Fruit fly (Drosophila melanogaster): Measurements from ENCODE around the gene CG13244.

Gene CG13244

DNA sequence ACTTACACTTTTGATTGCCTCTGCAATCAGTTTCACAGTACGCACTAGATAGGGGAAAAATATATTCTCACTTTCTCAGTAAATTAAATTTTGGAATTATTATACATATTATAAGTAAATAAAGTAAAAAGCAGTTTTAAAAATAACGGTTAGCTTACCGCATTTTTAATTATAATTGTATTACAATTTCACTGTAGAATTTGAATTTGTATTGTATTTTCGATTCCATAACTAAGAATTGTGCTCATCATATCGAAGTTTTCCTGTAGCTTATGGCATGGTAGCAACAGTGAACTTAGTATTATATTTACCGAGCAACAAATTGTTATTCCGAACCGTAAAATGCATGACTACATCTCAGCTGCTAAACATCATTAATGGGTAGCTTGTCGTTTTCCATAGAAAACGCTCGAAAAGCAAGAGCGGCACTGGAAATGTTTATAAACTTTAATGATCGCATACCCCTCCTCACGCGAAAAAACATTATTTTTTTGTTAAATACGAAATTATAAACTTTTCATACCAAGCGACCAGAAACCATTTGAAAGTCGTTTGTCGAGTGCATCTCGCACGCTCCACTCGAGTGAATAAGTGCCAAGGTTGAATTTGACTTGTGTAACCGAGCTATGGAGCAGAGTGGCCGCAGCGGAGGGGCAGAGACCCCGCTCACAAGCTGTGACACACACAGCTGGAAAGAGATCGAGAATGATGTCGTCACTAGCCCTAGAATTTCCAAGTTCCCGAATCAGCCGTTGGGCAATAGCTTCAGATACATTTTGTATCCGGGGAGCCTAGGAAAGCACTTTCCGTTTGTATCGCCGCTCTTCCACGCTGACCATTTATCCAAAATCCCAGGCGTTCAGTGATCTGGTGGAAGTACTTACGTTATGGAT lies 4.4 kb upstream of the CG13244 start (continued):
- TF ChIP-seq CG33213 (GFP tag; optimal IDR thresholded peaks at IDR 0.05) = no peak
- peak; percentile 76; the same call in 1 of the 2 replicates for TF ChIP-seq CG10321 (GFP tag; IDR thresholded peaks at IDR 0.05)
- no peak for TF ChIP-seq eyg (GFP tag; optimal IDR thresholded peaks at IDR 0.05)
- peak; percentile 75 for TF ChIP-seq CG11560 (tag; IDR thresholded peaks at IDR 0.05)
- no peak for TF ChIP-seq Hmx (GFP tag; optimal IDR thresholded peaks at IDR 0.05)
- TF ChIP-seq CG13624 (GFP tag; optimal IDR thresholded peaks at IDR 0.05) = no peak
- TF ChIP-seq jumu (GFP tag; optimal IDR thresholded peaks at IDR 0.05) = peak; percentile 40
- TF ChIP-seq CG1647 (GFP tag; optimal IDR thresholded peaks at IDR 0.05) = no peak
- TF ChIP-seq Mes4 (GFP tag; optimal IDR thresholded peaks at IDR 0.05) = no peak
- TF ChIP-seq crc (GFP tag; optimal IDR thresholded peaks at IDR 0.05) = peak; percentile 32
- TF ChIP-seq CG12071 (GFP tag; optimal IDR thresholded peaks at IDR 0.05) = peak; percentile 57
- TF ChIP-seq caup (GFP tag; optimal IDR thresholded peaks at IDR 0.05; ENCODE audit: severe bottlenecking) = peak; percentile 82
- peak; percentile 75 for TF ChIP-seq Oaz (GFP tag; IDR thresholded peaks at IDR 0.05)
- peak; percentile 96 for TF ChIP-seq CG30403 (GFP tag; optimal IDR thresholded peaks at IDR 0.05)
- no peak for TF ChIP-seq Optix (GFP tag; IDR thresholded peaks at IDR 0.05)
- no peak; the same call in none of the 2 replicates for TF ChIP-seq NFAT (GFP tag; IDR thresholded peaks at IDR 0.05)
- peak; percentile 90 for TF ChIP-seq NfI (GFP tag; optimal IDR thresholded peaks at IDR 0.05)
- TF ChIP-seq CG17359 (tag; optimal IDR thresholded peaks at IDR 0.05) = peak; percentile 91
- TF ChIP-seq CG14965 (GFP tag; optimal IDR thresholded peaks at IDR 0.05; ENCODE audit: borderline replicate concordance) = no peak
- no peak for TF ChIP-seq pb (GFP tag; optimal IDR thresholded peaks at IDR 0.05)
- TF ChIP-seq CG34224 (GFP tag; IDR thresholded peaks at IDR 0.05; ENCODE audit: partially characterized antibody) = no peak
- TF ChIP-seq tx (GFP tag; optimal IDR thresholded peaks at IDR 0.05) = peak; percentile 29
- TF ChIP-seq ems (GFP tag; optimal IDR thresholded peaks at IDR 0.05) = no peak
- TF ChIP-seq trh (GFP tag; optimal IDR thresholded peaks at IDR 0.05) = peak; percentile 70
- TF ChIP-seq CG7271 (tag; optimal IDR thresholded peaks at IDR 0.05) = peak; percentile 57
- peak; percentile 87 for TF ChIP-seq CG30431 (GFP tag; optimal IDR thresholded peaks at IDR 0.05)
- peak; percentile 86; the same call in 2 of the 3 replicates for TF ChIP-seq Mrtf (GFP tag; IDR thresholded peaks at IDR 0.05)
- TF ChIP-seq pfk (GFP tag; optimal IDR thresholded peaks at IDR 0.05) = no peak
- no peak for TF ChIP-seq HmgD (GFP tag; optimal IDR thresholded peaks at IDR 0.05)
- peak; percentile 98 for TF ChIP-seq CG8388 (GFP tag; optimal IDR thresholded peaks at IDR 0.05)
- TF ChIP-seq fd3F (GFP tag; optimal IDR thresholded peaks at IDR 0.05) = peak; percentile 96
- TF ChIP-seq CG7745 (tag; optimal IDR thresholded peaks at IDR 0.05) = peak; percentile 60
- TF ChIP-seq HHEX (GFP tag; optimal IDR thresholded peaks at IDR 0.05) = peak; percentile 86
- TF ChIP-seq stwl (tag; optimal IDR thresholded peaks at IDR 0.05) = no peak
- no peak for TF ChIP-seq fd102C (GFP tag; optimal IDR thresholded peaks at IDR 0.05)
- peak in 1 of 2 experiments; percentile 95 for TF ChIP-seq bsh (GFP tag; optimal IDR thresholded peaks at IDR 0.05)
- no peak for TF ChIP-seq Dip2 (GFP tag; IDR thresholded peaks at IDR 0.05)
- TF ChIP-seq Six4 (GFP tag; optimal IDR thresholded peaks at IDR 0.05) = peak; percentile 87
- no peak for TF ChIP-seq CG16779 (GFP tag; IDR thresholded peaks at IDR 0.05)
- peak; percentile 93 for TF ChIP-seq odd (GFP tag; optimal IDR thresholded peaks at IDR 0.05)
- peak; percentile 84 for TF ChIP-seq CG10431 (GFP tag; optimal IDR thresholded peaks at IDR 0.05)
- no peak for TF ChIP-seq hkb (optimal IDR thresholded peaks at IDR 0.05)
- peak; percentile 86 for TF ChIP-seq hkb (GFP tag; IDR thresholded peaks at IDR 0.05)
- no peak for TF ChIP-seq br (optimal IDR thresholded peaks at IDR 0.05)
- TF ChIP-seq CG1529 (GFP tag; optimal IDR thresholded peaks at IDR 0.05) = peak; percentile 78
- TF ChIP-seq Sox100B (GFP tag; optimal IDR thresholded peaks at IDR 0.05) = peak; percentile 95
- no peak for TF ChIP-seq vfl (GFP tag; optimal IDR thresholded peaks at IDR 0.05)
- TF ChIP-seq oc (tag; optimal IDR thresholded peaks at IDR 0.05) = peak; percentile 97
- TF ChIP-seq vnd (GFP tag; IDR thresholded peaks at IDR 0.05; ENCODE audit: partially characterized antibody) = no peak
